Worm (Caenorhabditis elegans): ENCODE data around the gene F29B9.5.
A peak's percentile ranks its signal among the peaks of the same experiment; 100 is the strongest.

The F29B9.5 gene

ce11 chrIV:4652962-4653361, 747 bp downstream of the F29B9.5 start, which contains the start of gene psr-1:
Gene psr-1, plus strand, starts transcription at chrIV:4653262.
- TF ChIP-seq nhr-10 (tag; optimal IDR thresholded peaks at IDR 0.05) = no peak
- TF ChIP-seq nhr-11 (tag; optimal IDR thresholded peaks at IDR 0.05) = no peak
- no peak for TF ChIP-seq gmeb-1 (tag; optimal IDR thresholded peaks at IDR 0.05)
- TF ChIP-seq Y55F3AM.14 (GFP tag; optimal IDR thresholded peaks at IDR 0.05) = no peak

- TF ChIP-seq ama-1 (optimal IDR thresholded peaks at IDR 0.05) = no peak
- no peak for TF ChIP-seq ceh-16 (tag; optimal IDR thresholded peaks at IDR 0.05)
- no peak for TF ChIP-seq sma-3 (GFP tag; optimal IDR thresholded peaks at IDR 0.05)
- TF ChIP-seq snpc-4 (tag; optimal IDR thresholded peaks at IDR 0.05) = no peak
- TF ChIP-seq skn-1 (tag; optimal IDR thresholded peaks at IDR 0.05) = no peak
- no peak for TF ChIP-seq ztf-1 (GFP tag; conservative IDR thresholded peaks at IDR 0.05)
- no peak for TF ChIP-seq nhr-23 (tag; optimal IDR thresholded peaks at IDR 0.05)
- no peak for TF ChIP-seq zag-1 (tag; optimal IDR thresholded peaks at IDR 0.05)
- TF ChIP-seq dmd-4 (tag; optimal IDR thresholded peaks at IDR 0.05) = no peak
- no peak for TF ChIP-seq nhr-11 (tag; optimal IDR thresholded peaks at IDR 0.05)
- no peak for TF ChIP-seq mbf-1 (tag; optimal IDR thresholded peaks at IDR 0.05)
- no peak for TF ChIP-seq nhr-25 (tag; optimal IDR thresholded peaks at IDR 0.05)
- no peak for TF ChIP-seq sma-9 (GFP tag; optimal IDR thresholded peaks at IDR 0.05)
- TF ChIP-seq sma-9 (tag; optimal IDR thresholded peaks at IDR 0.05) = no peak
- no peak for TF ChIP-seq ceh-82 (tag; optimal IDR thresholded peaks at IDR 0.05)
These were observed 1.5 kb downstream of the F29B9.5 start for ce11 chrIV:4653708-4654107.

DNA sequence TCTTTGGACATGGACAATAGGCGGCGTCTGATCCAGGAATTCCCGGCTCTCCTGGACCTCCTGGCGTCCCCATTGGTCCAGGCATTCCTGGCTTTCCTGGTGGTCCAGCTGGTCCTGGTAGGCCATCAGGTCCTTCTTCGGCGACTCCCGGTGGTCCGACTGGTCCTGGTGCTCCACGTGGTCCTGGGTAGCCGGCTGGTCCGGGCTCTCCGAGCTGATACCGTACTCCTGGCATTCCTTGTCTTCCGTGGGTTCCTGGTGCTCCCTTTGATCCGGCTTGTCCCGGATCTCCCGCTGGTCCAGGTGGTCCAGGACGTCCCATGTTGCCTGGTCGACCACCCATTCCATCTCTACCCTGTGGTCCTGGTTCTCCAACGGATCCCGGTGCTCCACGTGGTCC, 3.8 kb downstream of the F29B9.5 start:
- TF ChIP-seq lin-11 (tag; optimal IDR thresholded peaks at IDR 0.05) (no peak), alr-1 (tag; optimal IDR thresholded peaks at IDR 0.05) (no peak), nhr-12 (tag; optimal IDR thresholded peaks at IDR 0.05) (no peak), mbf-1 (tag; optimal IDR thresholded peaks at IDR 0.05) (no peak), zag-1 (tag; optimal IDR thresholded peaks at IDR 0.05) (no peak), blmp-1 (tag; optimal IDR thresholded peaks at IDR 0.05; ENCODE audit: insufficient read depth) (no peak)

ce11 chrIV:4656380-4656779, 4.2 kb downstream of the F29B9.5 start:
- TF ChIP-seq nhr-12 (tag; optimal IDR thresholded peaks at IDR 0.05) (no peak), nhr-237 (tag; optimal IDR thresholded peaks at IDR 0.05) (no peak), unc-39 (tag; optimal IDR thresholded peaks at IDR 0.05) (no peak), egl-27 (tag; optimal IDR thresholded peaks at IDR 0.05) (no peak), ztf-1 (GFP tag; conservative IDR thresholded peaks at IDR 0.05) (no peak), fos-1 (tag; optimal IDR thresholded peaks at IDR 0.05) (no peak), nhr-129 (tag; optimal IDR thresholded peaks at IDR 0.05) (no peak), nhr-11 (tag; optimal IDR thresholded peaks at IDR 0.05) (no peak)

DNA sequence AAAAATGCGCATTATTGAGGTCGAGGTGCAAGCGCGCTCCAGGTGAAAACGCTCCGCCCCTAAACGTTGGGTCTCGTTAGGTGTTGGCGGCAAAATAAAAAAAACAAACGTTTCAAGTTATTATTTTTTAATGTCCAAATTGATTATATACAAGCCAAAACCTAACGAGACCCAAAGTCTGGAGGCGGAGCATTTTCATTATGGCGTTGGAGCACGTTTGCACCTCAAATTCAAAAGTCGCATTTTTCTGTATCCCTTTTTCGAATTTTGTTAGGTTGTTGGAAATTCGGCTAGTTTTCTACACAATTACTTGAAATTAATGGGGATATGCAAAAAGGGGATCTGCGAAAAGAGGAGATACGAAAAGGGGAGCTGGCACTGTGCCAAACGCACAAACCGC, 5.7 kb downstream of the F29B9.5 start, which contains the start of gene col-111:
col-111 (minus strand) TSS at position 101 of the 400 bp plus-strand sequence.
- TF ChIP-seq F13H6.1 (tag; optimal IDR thresholded peaks at IDR 0.05) = no peak
- no peak for TF ChIP-seq ceh-16 (tag; optimal IDR thresholded peaks at IDR 0.05)
- no peak for TF ChIP-seq ztf-1 (GFP tag; conservative IDR thresholded peaks at IDR 0.05)
- TF ChIP-seq R02D3.7 (tag; optimal IDR thresholded peaks at IDR 0.05) = no peak
- no peak for TF ChIP-seq nhr-23 (tag; optimal IDR thresholded peaks at IDR 0.05)
- no peak for TF ChIP-seq ztf-11 (tag; optimal IDR thresholded peaks at IDR 0.05)
- no peak for TF ChIP-seq sma-9 (GFP tag; optimal IDR thresholded peaks at IDR 0.05)
- no peak for TF ChIP-seq sma-9 (tag; optimal IDR thresholded peaks at IDR 0.05)
- no peak for TF ChIP-seq ama-1 (optimal IDR thresholded peaks at IDR 0.05)
- TF ChIP-seq skn-1 (tag; optimal IDR thresholded peaks at IDR 0.05) = no peak
- TF ChIP-seq lin-13 (GFP tag; optimal IDR thresholded peaks at IDR 0.05) = no peak
- no peak for TF ChIP-seq lin-39 (tag; optimal IDR thresholded peaks at IDR 0.05)
- no peak for TF ChIP-seq dmd-4 (tag; optimal IDR thresholded peaks at IDR 0.05)

- TF ChIP-seq snpc-4 (tag; optimal IDR thresholded peaks at IDR 0.05) = no peak
- no peak for TF ChIP-seq nhr-12 (tag; optimal IDR thresholded peaks at IDR 0.05)
- peak; percentile 5 for TF ChIP-seq ama-1 (optimal IDR thresholded peaks at IDR 0.05)
- no peak for TF ChIP-seq sma-3 (GFP tag; optimal IDR thresholded peaks at IDR 0.05)
- no peak for TF ChIP-seq unc-39 (tag; optimal IDR thresholded peaks at IDR 0.05)
- no peak for TF ChIP-seq skn-1 (tag; optimal IDR thresholded peaks at IDR 0.05)
- no peak for TF ChIP-seq nhr-10 (tag; optimal IDR thresholded peaks at IDR 0.05)
- TF ChIP-seq nhr-6 (tag; optimal IDR thresholded peaks at IDR 0.05) = no peak
- no peak for TF ChIP-seq egl-27 (tag; optimal IDR thresholded peaks at IDR 0.05)
These were observed 7.1 kb downstream of the F29B9.5 start, which contains the start of gene mrps-21 for ce11 chrIV:4659277-4659676. Gene mrps-21, minus strand, starts transcription at chrIV:4659517.

Measured in whole organism, L2 larva.